Fruit fly (Drosophila melanogaster): ENCODE results near the gene CG33181.

DNA sequence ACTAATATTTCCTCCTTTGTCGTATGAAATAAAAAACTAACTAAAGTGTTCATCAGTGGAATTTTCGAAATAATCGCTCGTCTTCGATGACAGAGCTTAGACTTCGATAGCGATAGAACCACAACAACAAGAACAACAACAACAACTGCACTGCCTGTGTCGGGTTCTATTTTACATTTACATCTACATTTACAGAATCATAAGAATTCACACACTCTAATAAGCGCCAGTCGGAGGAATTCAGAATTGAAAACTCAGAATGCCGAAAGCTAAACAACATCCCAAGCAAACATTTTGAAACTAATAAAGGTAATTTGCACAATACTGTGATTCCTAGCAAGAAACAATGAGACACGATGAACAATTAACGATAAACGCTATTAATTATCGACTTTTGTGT, 65.2 kb downstream of the CG33181 start:
- no peak for TF ChIP-seq CG14655 (GFP tag; optimal IDR thresholded peaks at IDR 0.05)
- TF ChIP-seq CG9948 (tag; optimal IDR thresholded peaks at IDR 0.05): no peak
- TF ChIP-seq EcR (GFP tag; optimal IDR thresholded peaks at IDR 0.05): no peak
- TF ChIP-seq CG13204 (GFP tag; optimal IDR thresholded peaks at IDR 0.05): no peak
- no peak for TF ChIP-seq gl (tag; optimal IDR thresholded peaks at IDR 0.05)
- no peak for TF ChIP-seq CG10348 (GFP tag; IDR thresholded peaks at IDR 0.05)
- no peak for TF ChIP-seq Pif1B (GFP tag; optimal IDR thresholded peaks at IDR 0.05)
- no peak for TF ChIP-seq CG34367 (tag; optimal IDR thresholded peaks at IDR 0.05)
- no peak for TF ChIP-seq CG15710 (tag; optimal IDR thresholded peaks at IDR 0.05)
- no peak for TF ChIP-seq CG32121 (GFP tag; IDR thresholded peaks at IDR 0.05)
- no peak for TF ChIP-seq CG4496 (GFP tag; IDR thresholded peaks at IDR 0.05)
- TF ChIP-seq Snoo (tag; optimal IDR thresholded peaks at IDR 0.05): no peak
- no peak for TF ChIP-seq D1 (tag; optimal IDR thresholded peaks at IDR 0.05)
- no peak for TF ChIP-seq CG12605 (GFP tag; IDR thresholded peaks at IDR 0.05)
